Fruit fly (Drosophila melanogaster) whole organism, embryonic: ENCODE results near the gene obe.
A peak's percentile ranks its signal among the peaks of the same experiment; 100 is the strongest.

Source experiments
- Adf1 ChIP-seq: fragments of 200-800 bp; sonication (Bioruptor generic); IDR thresholded peaks from 2 replicates; pipeline ENCODE4 v1.3.6; 2022; ENCODE audit warnings: missing biosample characterization, missing genetic modification characterization
- BEAF-32 ChIP-seq: fragments of 200-800 bp; sonication (Bioruptor generic); optimal IDR thresholded peaks from 3 replicates; lab custom pipeline; 2017; ENCODE audit warnings: missing biosample characterization, missing genetic modification characterization, mild to moderate bottlenecking, moderate library complexity, missing genetic modification reagents
- C15 ChIP-seq: fragments of 200-800 bp; sonication (Bioruptor generic); IDR thresholded peaks from 3 replicates; pipeline ENCODE4 v1.3.6; 2022; ENCODE audit warnings: missing biosample characterization, missing genetic modification characterization
- CG12071 ChIP-seq: fragments of 200-800 bp; sonication (Bioruptor generic); optimal IDR thresholded peaks from 3 replicates; lab custom pipeline; 2018; ENCODE audit warnings: missing biosample characterization, mild to moderate bottlenecking, missing genetic modification characterization
- CG12219 ChIP-seq: fragments of 200-800 bp; sonication (Bioruptor generic); optimal IDR thresholded peaks from 3 replicates; lab custom pipeline; 2018; ENCODE audit warnings: missing biosample characterization, mild to moderate bottlenecking, missing genetic modification characterization
- CG12769 ChIP-seq: fragments of 200-800 bp; sonication (Bioruptor generic); optimal IDR thresholded peaks from 2 replicates; lab custom pipeline; 2019; ENCODE audit warnings: missing biosample characterization, mild to moderate bottlenecking, missing genetic modification characterization, moderate library complexity
- CG15479 ChIP-seq: fragments of 200-800 bp; sonication (Bioruptor generic); optimal IDR thresholded peaks from 3 replicates; lab custom pipeline; 2019; ENCODE audit warnings: missing biosample characterization, mild to moderate bottlenecking, missing genetic modification characterization, moderate library complexity
- CG15514 ChIP-seq: fragments of 200-800 bp; sonication (Bioruptor generic); optimal IDR thresholded peaks from 3 replicates; lab custom pipeline; 2017; ENCODE audit warnings: missing biosample characterization, missing genetic modification characterization, mild to moderate bottlenecking, moderate library complexity, missing genetic modification reagents
- CG1603 ChIP-seq: fragments of 200-800 bp; sonication (Bioruptor generic); optimal IDR thresholded peaks from 2 replicates; lab custom pipeline; 2019; ENCODE audit warnings: missing biosample characterization, mild to moderate bottlenecking, missing genetic modification characterization, moderate library complexity
- CG17328 ChIP-seq: fragments of 200-800 bp; sonication (Bioruptor generic); IDR thresholded peaks from 2 replicates; pipeline ENCODE4 v1.3.6; 2022; ENCODE audit warnings: missing biosample characterization, missing genetic modification characterization
- CG17568 ChIP-seq: fragments of 200-800 bp; sonication (Bioruptor generic); optimal IDR thresholded peaks from 2 replicates; lab custom pipeline; 2018; ENCODE audit warnings: missing biosample characterization, mild to moderate bottlenecking, missing genetic modification characterization, moderate library complexity
- CG2889 ChIP-seq: fragments of 200-800 bp; sonication (Bioruptor generic); IDR thresholded peaks from 3 replicates; pipeline ENCODE4 v1.3.6; 2022; ENCODE audit warnings: missing biosample characterization, missing genetic modification characterization
- CG30431 ChIP-seq: fragments of 200-800 bp; sonication (Bioruptor generic); optimal IDR thresholded peaks from 2 replicates; lab custom pipeline; 2017; ENCODE audit warnings: missing biosample characterization, missing genetic modification characterization
- CG31441 ChIP-seq: fragments of 200-800 bp; sonication (Bioruptor generic); IDR thresholded peaks from 2 replicates; pipeline ENCODE4 v1.3.6; 2022; ENCODE audit warnings: missing biosample characterization, missing genetic modification characterization
- CG4854 ChIP-seq: fragments of 200-800 bp; sonication (Bioruptor generic); optimal IDR thresholded peaks from 2 replicates; lab custom pipeline; 2016; ENCODE audit warnings: missing biosample characterization, missing genetic modification characterization, inconsistent platforms
- CG5953 ChIP-seq: fragments of 200-800 bp; sonication (Bioruptor generic); IDR thresholded peaks from 2 replicates; pipeline ENCODE4 v1.3.6; 2022; ENCODE audit warnings: missing biosample characterization, missing genetic modification characterization
- CG7786 ChIP-seq: fragments of 200-800 bp; sonication (Bioruptor generic); optimal IDR thresholded peaks from 2 replicates; lab custom pipeline; 2016; ENCODE audit warnings: missing biosample characterization, missing genetic modification characterization
- CG7839 ChIP-seq: fragments of 200-800 bp; sonication (Bioruptor generic); optimal IDR thresholded peaks from 3 replicates; lab custom pipeline; 2018; ENCODE audit warnings: missing biosample characterization, mild to moderate bottlenecking, missing genetic modification characterization, moderate library complexity
- CHES-1-like ChIP-seq: fragments of 200-800 bp; sonication (Bioruptor generic); optimal IDR thresholded peaks from 2 replicates; lab custom pipeline; 2016; ENCODE audit warnings: missing biosample characterization, missing genetic modification characterization
- CTCF ChIP-seq: fragments of 200-800 bp; sonication (Bioruptor generic); optimal IDR thresholded peaks from 2 replicates; lab custom pipeline; 2017; ENCODE audit warnings: missing biosample characterization, mild to moderate bottlenecking, missing genetic modification characterization, moderate library complexity
- Dip3 ChIP-seq: fragments of 200-800 bp; sonication (Bioruptor generic); optimal IDR thresholded peaks from 3 replicates; lab custom pipeline; 2016; ENCODE audit warnings: missing biosample characterization, missing genetic modification characterization
- E2f2 ChIP-seq: fragments of 200-800 bp; sonication (Bioruptor generic); IDR thresholded peaks from 2 replicates; pipeline ENCODE4 v1.3.6; 2022; ENCODE audit warnings: missing biosample characterization, missing genetic modification characterization
- Ets65A ChIP-seq: fragments of 200-800 bp; sonication (Bioruptor generic); peaks from one replicate; lab custom pipeline; 2016; ENCODE audit warnings: missing biosample characterization, missing genetic modification characterization
- Ets97D ChIP-seq: fragments of 200-800 bp; sonication (Bioruptor generic); optimal IDR thresholded peaks from 3 replicates; lab custom pipeline; 2016; ENCODE audit warnings: missing biosample characterization, missing genetic modification characterization
- Hey ChIP-seq: fragments of 200-800 bp; sonication (Bioruptor generic); optimal IDR thresholded peaks from 3 replicates; lab custom pipeline; 2018; ENCODE audit warnings: missing biosample characterization, mild to moderate bottlenecking, missing genetic modification characterization
- Mad ChIP-seq: fragments of 200-800 bp; sonication (Bioruptor generic); optimal IDR thresholded peaks from 2 replicates; lab custom pipeline; 2016; ENCODE audit warnings: missing biosample characterization, missing genetic modification characterization
- Poxn ChIP-seq: fragments of 200-800 bp; sonication (Bioruptor generic); IDR thresholded peaks from 2 replicates; pipeline ENCODE4 v1.3.6; 2022; ENCODE audit warnings: missing biosample characterization, missing genetic modification characterization
- Xrp1 ChIP-seq: fragments of 200-800 bp; sonication (Bioruptor generic); IDR thresholded peaks from 2 replicates; pipeline ENCODE4 v1.3.6; 2022; ENCODE audit warnings: missing biosample characterization, missing genetic modification characterization
- ab ChIP-seq: fragments of 200-800 bp; sonication (Bioruptor generic); optimal IDR thresholded peaks from 2 replicates; lab custom pipeline; 2016; ENCODE audit warnings: missing biosample characterization, missing genetic modification characterization
- amos ChIP-seq: fragments of 200-800 bp; sonication (Bioruptor generic); IDR thresholded peaks from 2 replicates; pipeline ENCODE4 v1.3.6; 2022; ENCODE audit warnings: missing biosample characterization, missing genetic modification characterization; ENCODE audit not compliant: partially characterized antibody
- ash1 ChIP-seq: fragments of 200-800 bp; sonication (Bioruptor generic); optimal IDR thresholded peaks from 2 replicates; lab custom pipeline; 2018; ENCODE audit warnings: missing biosample characterization, mild to moderate bottlenecking, missing genetic modification characterization
- bab2 ChIP-seq: fragments of 200-800 bp; sonication (Bioruptor generic); optimal IDR thresholded peaks from 2 replicates; lab custom pipeline; 2016; ENCODE audit warnings: missing biosample characterization, missing genetic modification characterization
- bowl ChIP-seq: fragments of 200-800 bp; sonication (Bioruptor generic); IDR thresholded peaks from 2 replicates; pipeline ENCODE4 v1.3.6; 2022; ENCODE audit warnings: missing biosample characterization, missing genetic modification characterization
- bsh ChIP-seq, 2 experiments: fragments of 200-800 bp; sonication (Bioruptor generic); optimal IDR thresholded peaks; 2 replicates each; lab custom pipeline; 2017 to 2018; ENCODE audit warnings: mild to moderate bottlenecking in 2 of 2, missing biosample characterization in 2 of 2, missing genetic modification characterization in 2 of 2, moderate library complexity in 1 of 2
- chif ChIP-seq, 2 experiments: fragments of 200-800 bp; sonication (Bioruptor generic); optimal IDR thresholded peaks; 3 replicates each; lab custom pipeline; 2016; ENCODE audit warnings: missing biosample characterization in 2 of 2, missing genetic modification characterization in 2 of 2
- chinmo ChIP-seq: fragments of 200-800 bp; sonication (Bioruptor generic); IDR thresholded peaks from 4 replicates; pipeline ENCODE4 v1.3.6; 2022; ENCODE audit warnings: missing biosample characterization, missing genetic modification characterization; ENCODE audit not compliant: partially characterized antibody
- ci ChIP-seq: fragments of 200-800 bp; sonication (Bioruptor generic); IDR thresholded peaks from 3 replicates; pipeline ENCODE4 v1.3.6; 2022; ENCODE audit warnings: missing biosample characterization, missing genetic modification characterization
- crol ChIP-seq: fragments of 200-800 bp; sonication (Bioruptor generic); IDR thresholded peaks from 2 replicates; pipeline ENCODE4 v1.3.6; 2022; ENCODE audit warnings: missing biosample characterization, missing genetic modification characterization
- da ChIP-seq: fragments of 200-800 bp; sonication (Bioruptor generic); optimal IDR thresholded peaks from 2 replicates; lab custom pipeline; 2016; ENCODE audit warnings: missing biosample characterization, missing genetic modification characterization
- gsb-n ChIP-seq: fragments of 200-800 bp; sonication (Bioruptor generic); optimal IDR thresholded peaks from 3 replicates; lab custom pipeline; 2018; ENCODE audit warnings: missing biosample characterization, mild to moderate bottlenecking, missing genetic modification characterization
- gt ChIP-seq: fragments of 200-800 bp; sonication (Bioruptor generic); IDR thresholded peaks from 2 replicates; pipeline ENCODE4 v1.3.6; 2022; ENCODE audit warnings: missing biosample characterization, missing genetic modification characterization
- maf-S ChIP-seq: fragments of 200-800 bp; sonication (Bioruptor generic); optimal IDR thresholded peaks from 2 replicates; lab custom pipeline; 2016; ENCODE audit warnings: missing biosample characterization, missing genetic modification characterization
- nerfin-1 ChIP-seq: fragments of 200-800 bp; sonication (Bioruptor generic); optimal IDR thresholded peaks from 3 replicates; lab custom pipeline; 2019; ENCODE audit warnings: missing biosample characterization, mild to moderate bottlenecking, missing genetic modification characterization, moderate library complexity
- phol ChIP-seq: fragments of 200-800 bp; sonication (Bioruptor generic); optimal IDR thresholded peaks from 3 replicates; lab custom pipeline; 2018; ENCODE audit warnings: missing biosample characterization, mild to moderate bottlenecking, missing genetic modification characterization, moderate library complexity
- pita ChIP-seq: fragments of 200-800 bp; sonication (Bioruptor generic); optimal IDR thresholded peaks from 2 replicates; lab custom pipeline; 2017; ENCODE audit warnings: missing biosample characterization, mild to moderate bottlenecking, missing genetic modification characterization
- prd ChIP-seq, 3 experiments: fragments of >200 bp in 2 of 3; fragments of 200-800 bp in 1 of 3; sonication (Bioruptor generic) in 1 of 3; optimal IDR thresholded peaks in 2 of 3; IDR thresholded peaks in 1 of 3; 2 replicates in 2 of 3; 3 replicates in 1 of 3; pipeline versions ENCODE4 v1.3.6 to Lab custom; 2017 to 2022; ENCODE audit warnings: missing biosample characterization in 1 of 3, missing genetic modification characterization in 1 of 3
- toy ChIP-seq: fragments of 200-800 bp; sonication (Bioruptor generic); IDR thresholded peaks from 2 replicates; pipeline ENCODE4 v1.3.6; 2022; ENCODE audit warnings: missing biosample characterization, missing genetic modification characterization
- vnd ChIP-seq: fragments of 200-800 bp; sonication (Bioruptor generic); IDR thresholded peaks from 3 replicates; pipeline ENCODE4 v1.3.6; 2022; ENCODE audit warnings: missing biosample characterization, missing genetic modification characterization; ENCODE audit not compliant: partially characterized antibody
- vvl ChIP-seq: fragments of 200-800 bp; sonication (Bioruptor generic); IDR thresholded peaks from 2 replicates; pipeline ENCODE4 v1.3.6; 2022; ENCODE audit warnings: missing biosample characterization, missing genetic modification characterization

The obe gene

dm6 chr3R:15437458-15438414, 48.1 kb upstream of the obe start (continued):
- TF ChIP-seq CG17568 (no peak), CG7839 (tag; lab: Kevin White, UChicago) (no peak), Xrp1 (no peak), CTCF (GFP tag; lab: Kevin White, UChicago) (peak; percentile 96), phol (no peak), CG31441 (GFP tag; lab: Robert Waterston, UW) (no peak), bsh (GFP tag; optimal IDR thresholded peaks at IDR 0.05; lab: Kevin White, UChicago) (no peak), E2f2 (GFP tag; lab: Robert Waterston, UW) (no peak), bab2 (GFP tag; lab: Kevin White, UChicago) (no peak), CG4854 (GFP tag; lab: Kevin White, UChicago) (no peak), CG2889 (GFP tag; lab: Robert Waterston, UW) (no peak), CG12219 (no peak), CG1603 (tag; lab: Kevin White, UChicago) (no peak), gt (no peak), ab (GFP tag; lab: Kevin White, UChicago) (no peak), maf-S (GFP tag; lab: Kevin White, UChicago) (no peak), CG30431 (no peak), Poxn (GFP tag; lab: Robert Waterston, UW) (no peak), chinmo (GFP tag; lab: Robert Waterston, UW) (0 out of 4 replicates have a peak, but pooled peaks have one; percentile 56), prd (optimal IDR thresholded peaks at IDR 0.05; lab: Kevin White, UChicago) (no peak), prd (GFP tag; IDR thresholded peaks at IDR 0.05; lab: Robert Waterston, UW) (no peak), C15 (GFP tag; lab: Robert Waterston, UW) (no peak), CG15479 (no peak), gsb-n (peak; percentile 10), toy (GFP tag; lab: Robert Waterston, UW) (no peak), CG12071 (GFP tag; lab: Kevin White, UChicago) (no peak), pita (GFP tag; lab: Kevin White, UChicago) (peak; percentile 63), vvl (0 out of 2 replicates have a peak, but pooled peaks have one; percentile 21), Ets65A (GFP tag; lab: Kevin White, UChicago) (peak; percentile 82), bowl (GFP tag; lab: Robert Waterston, UW) (no peak), BEAF-32 (GFP tag; lab: Kevin White, UChicago) (no peak), ash1 (GFP tag; lab: Kevin White, UChicago) (no peak), Ets97D (GFP tag; lab: Kevin White, UChicago) (peak; percentile 8), CG5953 (GFP tag; lab: Robert Waterston, UW) (no peak), Hey (tag; lab: Kevin White, UChicago) (no peak), CG12769 (tag; lab: Kevin White, UChicago) (peak; percentile 80), CG15514 (GFP tag; lab: Kevin White, UChicago) (no peak), Dip3 (no peak), CHES-1-like (GFP tag; lab: Kevin White, UChicago) (no peak), CG17328 (GFP tag; lab: Robert Waterston, UW) (no peak), CG7786 (GFP tag; lab: Kevin White, UChicago) (no peak), da (GFP tag; lab: Kevin White, UChicago) (no peak), Adf1 (GFP tag; lab: Robert Waterston, UW) (peak; percentile 85), nerfin-1 (no peak), vnd (GFP tag; lab: Robert Waterston, UW) (no peak), chif (GFP tag; optimal IDR thresholded peaks at IDR 0.05; lab: Kevin White, UChicago) (peak in 1 of 2 experiments; percentile 25), ci (GFP tag; lab: Robert Waterston, UW) (peak; percentile 43; the same call in 1 of the 3 replicates), crol (GFP tag; lab: Robert Waterston, UW) (no peak), amos (GFP tag; lab: Robert Waterston, UW) (peak; percentile 15; the same call in 1 of the 2 replicates), Mad (peak; percentile 4)
